1 fruit fly cellular context compared by ENCODE assay signal in the genomic region with DNA sequence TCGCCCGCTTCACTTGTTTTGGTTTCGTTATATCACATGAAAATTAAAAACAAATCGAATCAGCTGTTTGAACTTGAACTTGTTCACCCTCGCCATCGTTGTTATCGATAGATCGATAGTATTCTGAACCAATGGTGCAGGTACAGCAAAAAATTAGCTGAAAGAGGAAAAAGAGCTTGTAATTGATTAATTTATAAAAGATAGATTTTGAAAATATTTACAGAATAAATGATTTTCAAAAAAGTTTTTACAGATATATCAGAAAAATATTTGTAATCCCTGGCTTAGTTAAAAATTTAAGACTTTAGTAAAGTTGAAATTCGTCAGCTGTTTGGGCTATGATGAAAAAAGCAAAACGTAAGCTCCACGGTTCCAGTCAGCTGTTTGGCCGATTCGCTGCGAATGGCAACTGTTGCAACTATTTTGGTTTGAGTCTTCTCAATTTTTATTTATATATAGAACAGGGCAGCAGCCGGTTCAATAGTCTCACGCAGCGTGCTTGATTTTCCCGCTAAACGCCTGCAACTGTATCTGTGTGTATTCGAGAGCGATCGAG.
TF ChIP-seq lines count a peak whose summit lies in the region.

Gene CG11035 (minus strand): TSS at position 87 of the 556 bp plus-strand sequence.
Gene unc-45 (plus strand): TSS at position 379 of the 556 bp plus-strand sequence.

TF ChIP-seq in whole organism, embryonic, 481 proteins besides CTCF, POLR2A, EP300 and RAD21 (continued from another document):
- TF ChIP-seq vnd (GFP tag; IDR thresholded peaks at IDR 0.05; lab: Robert Waterston, UW; ENCODE audit: partially characterized antibody) (peak; percentile 61; the same call in 2 of the 3 replicates), BEAF-32 (GFP tag; optimal IDR thresholded peaks at IDR 0.05; lab: Kevin White, UChicago) (peak; percentile 86), lbe (GFP tag; optimal IDR thresholded peaks at IDR 0.05; lab: Kevin White, UChicago) (peak; percentile 65), CG31441 (GFP tag; IDR thresholded peaks at IDR 0.05; lab: Robert Waterston, UW) (peak; percentile 60), D19A (tag; optimal IDR thresholded peaks at IDR 0.05; lab: Kevin White, UChicago) (peak; percentile 41), dm (GFP tag; optimal IDR thresholded peaks at IDR 0.05; lab: Kevin White, UChicago) (no peak), CG18476 (GFP tag; optimal IDR thresholded peaks at IDR 0.05; lab: Kevin White, UChicago) (peak; percentile 15), Ravus (GFP tag; IDR thresholded peaks at IDR 0.05; lab: Robert Waterston, UW) (no peak), tin (GFP tag; optimal IDR thresholded peaks at IDR 0.05; lab: Kevin White, UChicago) (peak; percentile 31), vfl (GFP tag; optimal IDR thresholded peaks at IDR 0.05; lab: Kevin White, UChicago) (no peak), Opbp (GFP tag; IDR thresholded peaks at IDR 0.05; lab: Robert Waterston, UW; ENCODE audit: partially characterized antibody) (peak; percentile 58; the same call in 2 of the 3 replicates), CG18764 (GFP tag; optimal IDR thresholded peaks at IDR 0.05; lab: Kevin White, UChicago) (peak; percentile 26), ara (GFP tag; IDR thresholded peaks at IDR 0.05; lab: Robert Waterston, UW) (no peak), CG2129 (GFP tag; IDR thresholded peaks at IDR 0.05; lab: Robert Waterston, UW; ENCODE audit: partially characterized antibody) (peak; percentile 45; the same call in 1 of the 2 replicates), CG6683 (GFP tag; optimal IDR thresholded peaks at IDR 0.05; lab: Kevin White, UChicago) (no peak), Dfd (GFP tag; optimal IDR thresholded peaks at IDR 0.05; lab: Kevin White, UChicago) (no peak), CG4707 (GFP tag; optimal IDR thresholded peaks at IDR 0.05; lab: Kevin White, UChicago) (no peak), twi (tag; optimal IDR thresholded peaks at IDR 0.05; lab: Kevin White, UChicago) (peak; percentile 39), Abd-B (GFP tag; optimal IDR thresholded peaks at IDR 0.05; lab: Kevin White, UChicago) (peak; percentile 42), ftz-f1 (GFP tag; optimal IDR thresholded peaks at IDR 0.05; lab: Kevin White, UChicago) (peak; percentile 27), nerfin-1 (tag; optimal IDR thresholded peaks at IDR 0.05; lab: Kevin White, UChicago) (peak; percentile 34), CG15073 (GFP tag; optimal IDR thresholded peaks at IDR 0.05; lab: Kevin White, UChicago) (no peak), kay (GFP tag; optimal IDR thresholded peaks at IDR 0.05; lab: Kevin White, UChicago) (peak; percentile 70), E2f2 (GFP tag; IDR thresholded peaks at IDR 0.05; lab: Robert Waterston, UW) (peak; percentile 46; the same call in 1 of the 2 replicates), schlank (tag; optimal IDR thresholded peaks at IDR 0.05; lab: Kevin White, UChicago) (no peak), CG18262 (tag; optimal IDR thresholded peaks at IDR 0.05; lab: Kevin White, UChicago) (peak; percentile 62), CG12769 (tag; optimal IDR thresholded peaks at IDR 0.05; lab: Kevin White, UChicago) (no peak), CG30403 (GFP tag; optimal IDR thresholded peaks at IDR 0.05; lab: Kevin White, UChicago) (peak; percentile 34), CG10543 (GFP tag; optimal IDR thresholded peaks at IDR 0.05; lab: Kevin White, UChicago) (peak; percentile 63), BtbVII (GFP tag; optimal IDR thresholded peaks at IDR 0.05; lab: Kevin White, UChicago) (no peak), scrt (GFP tag; optimal IDR thresholded peaks at IDR 0.05; lab: Kevin White, UChicago) (peak; percentile 90), sisA (GFP tag; IDR thresholded peaks at IDR 0.05; lab: Robert Waterston, UW) (peak; percentile 39), lola (GFP tag; optimal IDR thresholded peaks at IDR 0.05; lab: Kevin White, UChicago) (peak in 1 of 3 experiments; percentile 32), lmd (GFP tag; IDR thresholded peaks at IDR 0.05; lab: Robert Waterston, UW) (peak; percentile 15; the same call in 1 of the 2 replicates), tup (GFP tag; optimal IDR thresholded peaks at IDR 0.05; lab: Kevin White, UChicago) (no peak), CG42726 (GFP tag; IDR thresholded peaks at IDR 0.05; lab: Robert Waterston, UW; ENCODE audit: partially characterized antibody) (no peak), CG15269 (tag; optimal IDR thresholded peaks at IDR 0.05; lab: Kevin White, UChicago) (peak; percentile 22), caup (GFP tag; optimal IDR thresholded peaks at IDR 0.05; lab: Kevin White, UChicago; ENCODE audit: severe bottlenecking) (no peak), CG17912 (GFP tag; optimal IDR thresholded peaks at IDR 0.05; lab: Kevin White, UChicago) (no peak), Nf-YC (tag; optimal IDR thresholded peaks at IDR 0.05; lab: Kevin White, UChicago) (peak; percentile 72), CG1233 (GFP tag; optimal IDR thresholded peaks at IDR 0.05; lab: Kevin White, UChicago) (peak; percentile 15), disco-r (GFP tag; optimal IDR thresholded peaks at IDR 0.05; lab: Kevin White, UChicago) (no peak), cas (GFP tag; IDR thresholded peaks at IDR 0.05; lab: Robert Waterston, UW) (peak; percentile 50; the same call in 1 of the 2 replicates), Sry-δ (GFP tag; optimal IDR thresholded peaks at IDR 0.05; lab: Kevin White, UChicago) (peak; percentile 61), CG10147 (GFP tag; optimal IDR thresholded peaks at IDR 0.05; lab: Kevin White, UChicago) (peak; percentile 51), HLHmδ (GFP tag; optimal IDR thresholded peaks at IDR 0.05; lab: Kevin White, UChicago) (no peak), CG6854 (GFP tag; optimal IDR thresholded peaks at IDR 0.05; lab: Kevin White, UChicago) (no peak), CG5953 (GFP tag; IDR thresholded peaks at IDR 0.05; lab: Robert Waterston, UW) (no peak), bcd (GFP tag; optimal IDR thresholded peaks at IDR 0.05; lab: Kevin White, UChicago) (peak; percentile 25), ab (GFP tag; optimal IDR thresholded peaks at IDR 0.05; lab: Kevin White, UChicago) (no peak), NC2β (GFP tag; optimal IDR thresholded peaks at IDR 0.05; lab: Kevin White, UChicago) (peak; percentile 11), Bdp1 (GFP tag; optimal IDR thresholded peaks at IDR 0.05; lab: Kevin White, UChicago) (no peak), Sin3A (optimal IDR thresholded peaks at IDR 0.05; lab: Kevin White, UChicago) (peak; percentile 51), pfk (GFP tag; optimal IDR thresholded peaks at IDR 0.05; lab: Kevin White, UChicago) (no peak), HLH3B (GFP tag; IDR thresholded peaks at IDR 0.05; lab: Robert Waterston, UW) (0 out of 2 replicates have a peak, but pooled peaks have one; percentile 23), CG9727 (GFP tag; optimal IDR thresholded peaks at IDR 0.05; lab: Kevin White, UChicago) (peak; percentile 56), dmrt11E (tag; optimal IDR thresholded peaks at IDR 0.05; lab: Kevin White, UChicago) (peak; percentile 22), Hr3 (GFP tag; optimal IDR thresholded peaks at IDR 0.05; lab: Kevin White, UChicago) (peak; percentile 1), CG43689 (GFP tag; IDR thresholded peaks at IDR 0.05; lab: Robert Waterston, UW) (no peak), sr (GFP tag; IDR thresholded peaks at IDR 0.05; lab: Robert Waterston, UW) (no peak), CG7271 (tag; optimal IDR thresholded peaks at IDR 0.05; lab: Kevin White, UChicago) (no peak), B-H1 (GFP tag; IDR thresholded peaks at IDR 0.05; lab: Robert Waterston, UW) (no peak), CG9609 (GFP tag; optimal IDR thresholded peaks at IDR 0.05; lab: Kevin White, UChicago) (no peak), tgo (GFP tag; IDR thresholded peaks at IDR 0.05; lab: Robert Waterston, UW) (peak; percentile 54), br (optimal IDR thresholded peaks at IDR 0.05; lab: Kevin White, UChicago) (no peak), zen (tag; optimal IDR thresholded peaks at IDR 0.05; lab: Kevin White, UChicago) (peak; percentile 21), Bgb (GFP tag; IDR thresholded peaks at IDR 0.05; lab: Robert Waterston, UW; ENCODE audit: partially characterized antibody) (peak; percentile 68), Dll (GFP tag; IDR thresholded peaks at IDR 0.05; lab: Robert Waterston, UW; ENCODE audit: partially characterized antibody) (peak; percentile 82), CG13424 (tag; optimal IDR thresholded peaks at IDR 0.05; lab: Kevin White, UChicago) (peak; percentile 60)
